Worm (Caenorhabditis elegans) whole organism, mixed stage, embryonic: ENCODE measurements around the gene ZC262.13.

Experiments used
- blmp-1 ChIP-seq: fragments of 150-350 bp; optimal IDR thresholded peaks from 2 replicates; lab custom pipeline; 2014; ENCODE audit warnings: missing biosample characterization, missing genetic modification characterization
- cnd-1 ChIP-seq: fragments of 200-800 bp; sonication (Bioruptor generic); optimal IDR thresholded peaks from 2 replicates; lab custom pipeline; 2018; ENCODE audit warnings: mild to moderate bottlenecking, missing genetic modification characterization, missing compliant biosample characterization
- nhr-28 ChIP-seq: fragments of 150-350 bp; optimal IDR thresholded peaks from 2 replicates; lab custom pipeline; 2014; ENCODE audit warnings: missing biosample characterization, missing genetic modification characterization
- sptf-1 ChIP-seq: sonication (generic microtip); optimal IDR thresholded peaks from 2 replicates; lab custom pipeline; 2017; ENCODE audit warnings: mild to moderate bottlenecking, missing genetic modification characterization, moderate library complexity, missing compliant biosample characterization
- unc-62 ChIP-seq: fragments of 150-350 bp; optimal IDR thresholded peaks from 2 replicates; lab custom pipeline; 2014; ENCODE audit warnings: missing biosample characterization, missing genetic modification reagents, missing genetic modification characterization
- ztf-11 ChIP-seq: fragments of 150-350 bp; optimal IDR thresholded peaks from 2 replicates; lab custom pipeline; 2014; ENCODE audit warnings: missing biosample characterization, missing genetic modification characterization

DNA sequence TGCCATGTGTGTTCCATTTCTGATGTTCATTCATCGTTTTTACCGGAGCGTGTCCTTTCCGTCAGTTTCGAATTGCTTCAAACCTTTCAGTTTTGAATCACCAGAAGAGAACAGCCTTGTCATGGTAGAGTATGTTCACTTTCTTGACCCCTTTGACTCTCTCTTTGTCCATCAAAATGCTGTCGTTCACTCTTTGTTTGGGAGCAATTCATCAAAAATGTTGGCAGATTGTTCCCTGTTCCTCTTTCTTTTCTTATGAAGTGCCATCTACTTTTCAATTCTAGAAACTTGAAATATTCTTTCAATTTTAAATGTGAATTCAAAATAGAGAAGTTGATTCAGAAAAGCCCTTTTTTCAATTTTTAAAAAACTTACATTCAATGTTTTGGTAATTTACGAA, 44.7 kb upstream of the ZC262.13 start:
- TF ChIP-seq nhr-28 (tag; lab: Kevin White, UChicago) (no peak), cnd-1 (no peak), sptf-1 (tag; lab: Kevin White, UChicago) (no peak), unc-62 (GFP tag; lab: Kevin White, UChicago) (no peak), ztf-11 (tag; lab: Kevin White, UChicago) (no peak), blmp-1 (tag; lab: Kevin White, UChicago) (no peak)
